Worm (Caenorhabditis elegans): Measurements from ENCODE around the gene nsph-4.2.

ce11 chrIV:5173032-5173431 lies 45.6 kb upstream of the nsph-4.2 start, which contains the start of gene lam-1:
- TF ChIP-seq ztf-23 (GFP tag; IDR thresholded peaks at IDR 0.05) (no peak), ref-1 (GFP tag; conservative IDR thresholded peaks at IDR 0.05) (no peak), tab-1 (GFP tag; IDR thresholded peaks at IDR 0.05) (no peak), ztf-29 (GFP tag; IDR thresholded peaks at IDR 0.05) (no peak), flt-1 (GFP tag; IDR thresholded peaks at IDR 0.05) (0 out of 2 replicates have a peak, but pooled peaks have one; percentile 40), cog-1 (tag; optimal IDR thresholded peaks at IDR 0.05) (no peak)

Measured in whole organism, midembryonic.